Fruit fly (Drosophila melanogaster) whole organism, embryonic: ENCODE data around the gene CG13306.

Source experiments
- Atf6 ChIP-seq: fragments of 200-800 bp; sonication (Bioruptor generic); IDR thresholded peaks from 2 replicates; pipeline ENCODE4 v1.3.6; 2022; ENCODE audit warnings: missing biosample characterization, missing genetic modification characterization
- Blimp-1 ChIP-seq: fragments of 200-800 bp; sonication (Bioruptor generic); optimal IDR thresholded peaks from 3 replicates; lab custom pipeline; 2018; ENCODE audit warnings: missing biosample characterization, missing genetic modification characterization, mild to moderate bottlenecking, moderate library complexity, missing genetic modification reagents
- CG11093 ChIP-seq: fragments of 200-800 bp; sonication (Bioruptor generic); IDR thresholded peaks from 3 replicates; pipeline ENCODE4 v1.3.6; 2022; ENCODE audit warnings: missing biosample characterization, missing genetic modification characterization
- CG11456 ChIP-seq: fragments of 200-800 bp; sonication (Bioruptor generic); IDR thresholded peaks from 3 replicates; pipeline ENCODE4 v1.3.6; 2022; ENCODE audit warnings: missing biosample characterization, missing genetic modification characterization
- CG11504 ChIP-seq: fragments of 200-800 bp; sonication (Bioruptor generic); optimal IDR thresholded peaks from 3 replicates; lab custom pipeline; 2019; ENCODE audit warnings: missing biosample characterization, mild to moderate bottlenecking, missing genetic modification characterization, moderate library complexity
- CG12391 ChIP-seq: fragments of 200-800 bp; sonication (Bioruptor generic); optimal IDR thresholded peaks from 3 replicates; lab custom pipeline; 2018; ENCODE audit warnings: missing biosample characterization, mild to moderate bottlenecking, missing genetic modification characterization, moderate library complexity
- CG12744 ChIP-seq: fragments of 200-800 bp; sonication (Bioruptor generic); optimal IDR thresholded peaks from 2 replicates; lab custom pipeline; 2016; ENCODE audit warnings: missing biosample characterization, missing genetic modification characterization
- CG18599 ChIP-seq: fragments of 200-800 bp; sonication (Bioruptor generic); optimal IDR thresholded peaks from 3 replicates; lab custom pipeline; 2017; ENCODE audit warnings: missing biosample characterization, missing genetic modification characterization, mild to moderate bottlenecking, moderate library complexity, missing genetic modification reagents
- CG2678 ChIP-seq: fragments of 200-800 bp; sonication (Bioruptor generic); optimal IDR thresholded peaks from 3 replicates; lab custom pipeline; 2019; ENCODE audit warnings: missing biosample characterization, mild to moderate bottlenecking, missing genetic modification characterization, moderate library complexity
- CG2889 ChIP-seq: fragments of 200-800 bp; sonication (Bioruptor generic); IDR thresholded peaks from 3 replicates; pipeline ENCODE4 v1.3.6; 2022; ENCODE audit warnings: missing biosample characterization, missing genetic modification characterization
- CG31224 ChIP-seq: fragments of 200-800 bp; sonication (Bioruptor generic); IDR thresholded peaks from 2 replicates; pipeline ENCODE4 v1.3.6; 2022; ENCODE audit warnings: missing biosample characterization, missing genetic modification characterization
- CG4820 ChIP-seq: fragments of 200-800 bp; sonication (Bioruptor generic); optimal IDR thresholded peaks from 3 replicates; lab custom pipeline; 2016; ENCODE audit warnings: missing biosample characterization, missing genetic modification characterization
- CG7928 ChIP-seq: fragments of 200-800 bp; sonication (Bioruptor generic); optimal IDR thresholded peaks from 2 replicates; lab custom pipeline; 2017; ENCODE audit warnings: missing biosample characterization, mild to moderate bottlenecking, missing genetic modification characterization
- CG9215 ChIP-seq: fragments of 200-800 bp; sonication (Bioruptor generic); IDR thresholded peaks from 2 replicates; pipeline ENCODE4 v1.3.6; 2022; ENCODE audit warnings: missing biosample characterization, missing genetic modification characterization
- CG9609 ChIP-seq: fragments of 200-800 bp; sonication (Bioruptor generic); optimal IDR thresholded peaks from 3 replicates; lab custom pipeline; 2016; ENCODE audit warnings: missing biosample characterization, missing genetic modification characterization
- CG9727 ChIP-seq: fragments of 200-800 bp; sonication (Bioruptor generic); optimal IDR thresholded peaks from 3 replicates; lab custom pipeline; 2017; ENCODE audit warnings: missing biosample characterization, mild to moderate bottlenecking, missing genetic modification characterization
- CoRest ChIP-seq: fragments of 200-800 bp; sonication (Bioruptor generic); optimal IDR thresholded peaks from 3 replicates; lab custom pipeline; 2018; ENCODE audit warnings: missing biosample characterization, mild to moderate bottlenecking, missing genetic modification characterization, moderate library complexity
- CrebB ChIP-seq: fragments of 200-800 bp; sonication (Bioruptor generic); optimal IDR thresholded peaks from 3 replicates; lab custom pipeline; 2018; ENCODE audit warnings: missing biosample characterization, mild to moderate bottlenecking, missing genetic modification characterization
- D19A ChIP-seq: fragments of 200-800 bp; optimal IDR thresholded peaks from 3 replicates; lab custom pipeline; 2019; ENCODE audit warnings: missing biosample characterization, mild to moderate bottlenecking, missing genetic modification characterization, moderate library complexity
- Fer2 ChIP-seq: fragments of 200-800 bp; sonication (Bioruptor generic); optimal IDR thresholded peaks from 2 replicates; lab custom pipeline; 2018; ENCODE audit warnings: missing biosample characterization, mild to moderate bottlenecking, missing genetic modification characterization, moderate library complexity
- HLH3B ChIP-seq: fragments of 200-800 bp; sonication (Bioruptor generic); IDR thresholded peaks from 2 replicates; pipeline ENCODE4 v1.3.6; 2022; ENCODE audit warnings: missing biosample characterization, missing genetic modification characterization
- MBD-R2 ChIP-seq: fragments of 200-800 bp; sonication (Bioruptor generic); IDR thresholded peaks from 2 replicates; pipeline ENCODE4 v1.3.6; 2022; ENCODE audit warnings: missing biosample characterization, missing genetic modification characterization
- MTF-1 ChIP-seq: fragments of 200-800 bp; sonication (Bioruptor generic); optimal IDR thresholded peaks from 2 replicates; lab custom pipeline; 2018; ENCODE audit warnings: missing biosample characterization, mild to moderate bottlenecking, missing genetic modification characterization, borderline replicate concordance
- Poxn ChIP-seq: fragments of 200-800 bp; sonication (Bioruptor generic); IDR thresholded peaks from 2 replicates; pipeline ENCODE4 v1.3.6; 2022; ENCODE audit warnings: missing biosample characterization, missing genetic modification characterization
- Sry-β ChIP-seq: fragments of 200-800 bp; sonication (Bioruptor generic); optimal IDR thresholded peaks from 2 replicates; lab custom pipeline; 2018; ENCODE audit warnings: missing biosample characterization, mild to moderate bottlenecking, missing genetic modification characterization, moderate library complexity
- ato ChIP-seq: fragments of 200-800 bp; sonication (Bioruptor generic); IDR thresholded peaks from 2 replicates; pipeline ENCODE4 v1.3.6; 2022; ENCODE audit warnings: missing biosample characterization, missing genetic modification characterization; ENCODE audit not compliant: partially characterized antibody
- bbx ChIP-seq: fragments of 200-800 bp; sonication (Bioruptor generic); IDR thresholded peaks from 2 replicates; pipeline ENCODE4 v1.3.6; 2022; ENCODE audit warnings: missing biosample characterization, missing genetic modification characterization; ENCODE audit not compliant: partially characterized antibody
- crc ChIP-seq: fragments of 200-800 bp; sonication (Bioruptor generic); optimal IDR thresholded peaks from 2 replicates; lab custom pipeline; 2016; ENCODE audit warnings: missing biosample characterization, missing genetic modification characterization
- danr ChIP-seq: fragments of 200-800 bp; sonication (Bioruptor generic); IDR thresholded peaks from 2 replicates; pipeline ENCODE4 v1.3.6; 2022; ENCODE audit warnings: missing biosample characterization, missing genetic modification characterization
- dati ChIP-seq: fragments of 200-800 bp; sonication (Bioruptor generic); IDR thresholded peaks from 2 replicates; pipeline ENCODE4 v1.3.6; 2022; ENCODE audit warnings: missing biosample characterization, missing genetic modification characterization
- en ChIP-seq: fragments of 200-800 bp; sonication (Bioruptor generic); optimal IDR thresholded peaks from 2 replicates; lab custom pipeline; 2016; ENCODE audit warnings: missing biosample characterization, missing genetic modification characterization
- fd3F ChIP-seq: fragments of 200-800 bp; sonication (Bioruptor generic); optimal IDR thresholded peaks from 2 replicates; lab custom pipeline; 2018; ENCODE audit warnings: missing biosample characterization, mild to moderate bottlenecking, missing genetic modification characterization, moderate library complexity
- fu2 ChIP-seq: fragments of 200-800 bp; sonication (Bioruptor generic); optimal IDR thresholded peaks from 2 replicates; lab custom pipeline; 2016; ENCODE audit warnings: missing biosample characterization, missing genetic modification characterization
- gro ChIP-seq: fragments of 200-800 bp; sonication (Bioruptor generic); optimal IDR thresholded peaks from 2 replicates; lab custom pipeline; 2016; ENCODE audit warnings: missing biosample characterization, missing genetic modification characterization
- hth ChIP-seq: fragments of >200 bp; optimal IDR thresholded peaks from 2 replicates; lab custom pipeline; 2017; ENCODE audit warnings: inconsistent platforms
- lov ChIP-seq, 2 experiments: fragments of 200-800 bp in 1 of 2; fragments of >200 bp in 1 of 2; sonication (Bioruptor generic) in 1 of 2; IDR thresholded peaks in 1 of 2; optimal IDR thresholded peaks in 1 of 2; 2 replicates in 1 of 2; 3 replicates in 1 of 2; pipeline versions ENCODE4 v1.3.6 to Lab custom; 2017 to 2022; ENCODE audit warnings: missing biosample characterization in 1 of 2, missing genetic modification characterization in 1 of 2
- luna ChIP-seq: fragments of 200-800 bp; sonication (Bioruptor generic); optimal IDR thresholded peaks from 2 replicates; lab custom pipeline; 2016; ENCODE audit warnings: missing biosample characterization, missing genetic modification characterization
- nerfin-1 ChIP-seq: fragments of 200-800 bp; sonication (Bioruptor generic); optimal IDR thresholded peaks from 3 replicates; lab custom pipeline; 2019; ENCODE audit warnings: missing biosample characterization, mild to moderate bottlenecking, missing genetic modification characterization, moderate library complexity
- onecut ChIP-seq: fragments of 200-800 bp; sonication (Bioruptor generic); IDR thresholded peaks from 2 replicates; pipeline ENCODE4 v1.3.6; 2022; ENCODE audit warnings: missing biosample characterization, missing genetic modification characterization
- pb ChIP-seq: fragments of 200-800 bp; sonication (Bioruptor generic); optimal IDR thresholded peaks from 3 replicates; lab custom pipeline; 2016; ENCODE audit warnings: missing biosample characterization, missing genetic modification characterization
- phol ChIP-seq: fragments of 200-800 bp; sonication (Bioruptor generic); optimal IDR thresholded peaks from 3 replicates; lab custom pipeline; 2018; ENCODE audit warnings: missing biosample characterization, mild to moderate bottlenecking, missing genetic modification characterization, moderate library complexity
- pzg ChIP-seq: fragments of 200-800 bp; sonication (Bioruptor generic); optimal IDR thresholded peaks from 3 replicates; lab custom pipeline; 2018; ENCODE audit warnings: missing biosample characterization, mild to moderate bottlenecking, missing genetic modification characterization, moderate library complexity
- sens ChIP-seq: fragments of 200-800 bp; sonication (Bioruptor generic); peaks from one replicate; lab custom pipeline; 2016; ENCODE audit warnings: missing biosample characterization, missing genetic modification characterization
- sens-2 ChIP-seq: fragments of 200-800 bp; sonication (Bioruptor generic); IDR thresholded peaks from 2 replicates; pipeline ENCODE4 v1.3.6; 2022; ENCODE audit warnings: missing biosample characterization, missing genetic modification characterization
- shn ChIP-seq: fragments of 200-800 bp; sonication (Bioruptor generic); optimal IDR thresholded peaks from 3 replicates; lab custom pipeline; 2016; ENCODE audit warnings: missing biosample characterization, missing genetic modification characterization
- sob ChIP-seq: fragments of 200-800 bp; sonication (Bioruptor generic); IDR thresholded peaks from 2 replicates; pipeline ENCODE4 v1.3.6; 2022; ENCODE audit warnings: missing biosample characterization, missing genetic modification characterization
- tgo ChIP-seq: fragments of 200-800 bp; sonication (Bioruptor generic); IDR thresholded peaks from 3 replicates; pipeline ENCODE4 v1.3.6; 2022; ENCODE audit warnings: missing biosample characterization, missing genetic modification characterization
- tll ChIP-seq, 2 experiments: fragments of 200-800 bp in 1 of 2; fragments of >200 bp in 1 of 2; sonication (Bioruptor generic) in 1 of 2; optimal IDR thresholded peaks; 2 replicates each; lab custom pipeline; 2017 to 2019; ENCODE audit warnings: missing biosample characterization in 2 of 2, missing genetic modification characterization in 2 of 2, mild to moderate bottlenecking in 1 of 2, moderate library complexity in 1 of 2
- vvl ChIP-seq: fragments of 200-800 bp; sonication (Bioruptor generic); IDR thresholded peaks from 2 replicates; pipeline ENCODE4 v1.3.6; 2022; ENCODE audit warnings: missing biosample characterization, missing genetic modification characterization
- wdn ChIP-seq: fragments of 200-800 bp; sonication (Bioruptor generic); IDR thresholded peaks from 2 replicates; pipeline ENCODE4 v1.3.6; 2022; ENCODE audit warnings: missing biosample characterization, missing genetic modification characterization
- zf30C ChIP-seq: fragments of 200-800 bp; sonication (Bioruptor generic); optimal IDR thresholded peaks from 3 replicates; lab custom pipeline; 2018; ENCODE audit warnings: missing biosample characterization, mild to moderate bottlenecking, missing genetic modification characterization

Gene CG13306

DNA sequence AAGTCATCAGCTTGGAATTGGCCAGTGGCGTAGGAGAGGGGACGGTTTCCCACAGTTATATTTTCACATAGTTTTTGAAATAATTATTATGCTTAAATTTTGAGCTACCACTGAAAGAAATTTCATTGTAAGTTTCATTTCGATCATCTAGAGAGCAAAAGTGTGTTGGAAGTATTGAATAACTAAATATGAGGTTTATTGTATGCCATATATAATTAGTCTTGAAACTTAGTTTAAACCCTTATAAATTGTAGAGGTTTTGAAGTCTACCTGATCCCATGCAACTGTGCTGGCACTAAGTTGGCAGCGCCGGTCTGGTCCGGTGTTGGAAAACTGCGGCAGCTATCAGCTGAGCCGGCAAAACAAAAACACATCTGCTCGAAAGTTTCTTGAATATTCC, 28.4 kb downstream of the CG13306 start, which contains the start of the genes CG32022 and CG6511 (continued):
- TF ChIP-seq lov (optimal IDR thresholded peaks at IDR 0.05; lab: Kevin White, UChicago) (no peak), lov (GFP tag; IDR thresholded peaks at IDR 0.05; lab: Robert Waterston, UW) (peak; percentile 84; the same call in 2 of the 3 replicates), en (GFP tag; lab: Kevin White, UChicago) (peak; percentile 91), shn (GFP tag; lab: Kevin White, UChicago) (peak; percentile 99), vvl (GFP tag; lab: Robert Waterston, UW) (peak; percentile 95), HLH3B (GFP tag; lab: Robert Waterston, UW) (peak; percentile 94), fd3F (GFP tag; lab: Kevin White, UChicago) (peak; percentile 96), hth (no peak), CG11456 (GFP tag; lab: Robert Waterston, UW) (peak; percentile 95), tll (GFP tag; optimal IDR thresholded peaks at IDR 0.05; lab: Kevin White, UChicago) (peak; percentile 97), crc (GFP tag; lab: Kevin White, UChicago) (peak; percentile 94), D19A (tag; lab: Kevin White, UChicago) (peak; percentile 96), CG4820 (peak; percentile 97), Atf6 (peak; percentile 95), CoRest (tag; lab: Kevin White, UChicago) (peak; percentile 99), pb (GFP tag; lab: Kevin White, UChicago) (peak; percentile 96), CG2889 (GFP tag; lab: Robert Waterston, UW) (peak; percentile 92), gro (GFP tag; lab: Kevin White, UChicago) (peak; percentile 96), CG9215 (peak; percentile 98), zf30C (GFP tag; lab: Kevin White, UChicago) (peak; percentile 69), CG11093 (peak; percentile 97; the same call in 2 of the 3 replicates), tgo (GFP tag; lab: Robert Waterston, UW) (peak; percentile 97), bbx (GFP tag; lab: Robert Waterston, UW) (no peak), MTF-1 (peak; percentile 80), fu2 (GFP tag; lab: Kevin White, UChicago) (peak; percentile 98), nerfin-1 (tag; lab: Kevin White, UChicago) (peak; percentile 96), danr (peak; percentile 92), Poxn (GFP tag; lab: Robert Waterston, UW) (peak; percentile 91), pzg (GFP tag; lab: Kevin White, UChicago) (peak; percentile 63), Blimp-1 (peak; percentile 90), MBD-R2 (peak; percentile 94), CG7928 (GFP tag; lab: Kevin White, UChicago) (peak; percentile 78), wdn (GFP tag; lab: Robert Waterston, UW) (peak; percentile 93), sens (GFP tag; lab: Kevin White, UChicago) (peak; percentile 99), CG9727 (GFP tag; lab: Kevin White, UChicago) (peak; percentile 97), CG2678 (tag; lab: Kevin White, UChicago) (peak; percentile 98), luna (GFP tag; lab: Kevin White, UChicago) (peak; percentile 94), CG12744 (peak; percentile 96), sens-2 (GFP tag; lab: Robert Waterston, UW) (peak; percentile 88), phol (tag; lab: Kevin White, UChicago) (peak; percentile 98), dati (no peak; the same call in 1 of the 2 replicates), CG18599 (GFP tag; lab: Kevin White, UChicago) (peak; percentile 97), onecut (GFP tag; lab: Robert Waterston, UW) (peak; percentile 87), CG11504 (peak; percentile 95), ato (GFP tag; lab: Robert Waterston, UW) (no peak), sob (peak; percentile 98), Sry-β (peak; percentile 68), CG12391 (tag; lab: Kevin White, UChicago) (peak; percentile 97), CG9609 (GFP tag; lab: Kevin White, UChicago) (peak; percentile 98), CG31224 (GFP tag; lab: Robert Waterston, UW) (peak; percentile 93), Fer2 (peak; percentile 96), CrebB (tag; lab: Kevin White, UChicago) (peak; percentile 94)
